Worm (Caenorhabditis elegans): Measurements from ENCODE around the gene C56G2.15.

- TF ChIP-seq unc-62 (GFP tag; optimal IDR thresholded peaks at IDR 0.05) (no peak), elt-3 (tag; optimal IDR thresholded peaks at IDR 0.05) (no peak), blmp-1 (tag; optimal IDR thresholded peaks at IDR 0.05; ENCODE audit: insufficient read depth) (no peak), C34F6.9 (tag; optimal IDR thresholded peaks at IDR 0.05) (no peak), nhr-11 (tag; optimal IDR thresholded peaks at IDR 0.05) (no peak), fos-1 (tag; optimal IDR thresholded peaks at IDR 0.05) (peak; percentile 6), zag-1 (tag; optimal IDR thresholded peaks at IDR 0.05) (no peak), ama-1 (optimal IDR thresholded peaks at IDR 0.05) (no peak), lsy-2 (tag; optimal IDR thresholded peaks at IDR 0.05) (peak; percentile 85 to 97), aly-2 (tag; optimal IDR thresholded peaks at IDR 0.05) (no peak)
Observed at ce11 chrIII:6382987-6383602, 15.4 kb upstream of the C56G2.15 start, which contains the start of gene let-716.
